Comparison of ENCODE assay signal across 2 fruit fly cellular contexts in the genomic region with DNA sequence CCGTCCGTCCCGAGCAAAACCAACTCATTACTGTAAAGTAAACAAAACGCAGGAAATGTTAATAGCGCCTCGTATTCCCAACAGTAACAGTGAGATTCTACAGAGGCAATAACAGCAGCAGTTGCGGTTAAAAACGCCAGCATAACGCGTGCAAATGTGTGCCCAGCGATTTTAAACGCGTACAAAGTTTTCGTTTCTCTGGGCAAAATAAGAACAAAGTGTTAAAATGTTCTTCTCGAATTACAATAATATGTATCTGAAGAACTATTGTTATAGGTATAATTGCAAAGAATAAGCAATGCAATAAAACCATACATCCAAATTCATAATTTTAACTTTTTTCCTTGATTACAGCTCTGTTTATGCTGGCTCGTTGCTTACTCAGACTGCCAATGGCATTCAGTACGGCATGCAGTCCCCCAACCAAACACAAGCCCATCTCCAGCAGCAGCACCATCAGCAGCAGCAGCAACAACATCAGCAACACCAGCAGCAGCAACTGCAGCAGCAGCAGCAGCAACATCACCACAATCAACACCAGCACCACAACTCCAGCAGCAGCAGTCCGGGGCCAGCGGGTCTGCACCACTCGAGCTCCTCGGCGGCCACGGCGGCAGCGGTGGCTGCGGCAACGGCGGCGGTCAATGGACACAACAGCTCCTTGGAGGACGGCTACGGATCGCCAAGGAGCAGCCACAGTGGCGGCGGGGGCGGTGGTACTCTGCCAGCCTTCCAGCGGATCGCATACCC.
TF ChIP-seq lines count a peak whose summit lies in the region.

No protein-coding gene starts in this region.

- no peak for TF ChIP-seq CTCF in whole organism, embryonic (GFP tag; optimal IDR thresholded peaks at IDR 0.05; lab: Kevin White, UChicago)

TF ChIP-seq in whole organism, embryonic, 481 proteins besides CTCF, POLR2A, EP300 and RAD21:
- TF ChIP-seq caup (GFP tag; optimal IDR thresholded peaks at IDR 0.05; lab: Kevin White, UChicago; ENCODE audit: severe bottlenecking) = no peak
- TF ChIP-seq Dip2 (GFP tag; IDR thresholded peaks at IDR 0.05; lab: Robert Waterston, UW) = no peak
- TF ChIP-seq mirr (GFP tag; optimal IDR thresholded peaks at IDR 0.05; lab: Kevin White, UChicago) = no peak
- no peak for TF ChIP-seq H2.0 (GFP tag; IDR thresholded peaks at IDR 0.05; lab: Robert Waterston, UW)
- TF ChIP-seq CG8359 (GFP tag; optimal IDR thresholded peaks at IDR 0.05; lab: Kevin White, UChicago; ENCODE audit: borderline replicate concordance) = peak; percentile 99
- no peak for TF ChIP-seq ind (GFP tag; optimal IDR thresholded peaks at IDR 0.05; lab: Kevin White, UChicago)
- TF ChIP-seq CG18764 (GFP tag; optimal IDR thresholded peaks at IDR 0.05; lab: Kevin White, UChicago) = no peak
- TF ChIP-seq Dfd (GFP tag; optimal IDR thresholded peaks at IDR 0.05; lab: Kevin White, UChicago) = peak in 1 of 2 experiments; percentile 58
- TF ChIP-seq CG16863 (GFP tag; optimal IDR thresholded peaks at IDR 0.05; lab: Kevin White, UChicago) = no peak
- TF ChIP-seq CG18011 (GFP tag; optimal IDR thresholded peaks at IDR 0.05; lab: Kevin White, UChicago) = no peak
- no peak for TF ChIP-seq CG4730 (GFP tag; IDR thresholded peaks at IDR 0.05; lab: Robert Waterston, UW)
- TF ChIP-seq HmgD (GFP tag; optimal IDR thresholded peaks at IDR 0.05; lab: Kevin White, UChicago) = no peak
- TF ChIP-seq CG17186 (GFP tag; optimal IDR thresholded peaks at IDR 0.05; lab: Kevin White, UChicago) = no peak
- 0 out of 2 replicates have a peak, but pooled peaks have one; percentile 23 for TF ChIP-seq Dref (GFP tag; IDR thresholded peaks at IDR 0.05; lab: Robert Waterston, UW)
- no peak for TF ChIP-seq corto (GFP tag; optimal IDR thresholded peaks at IDR 0.05; lab: Kevin White, UChicago)
- TF ChIP-seq CG11695 (GFP tag; IDR thresholded peaks at IDR 0.05; lab: Robert Waterston, UW) = no peak
- TF ChIP-seq CG10565 (GFP tag; optimal IDR thresholded peaks at IDR 0.05; lab: Kevin White, UChicago) = no peak
- TF ChIP-seq bsh (GFP tag; optimal IDR thresholded peaks at IDR 0.05; lab: Kevin White, UChicago) = no peak
- TF ChIP-seq CG18599 (GFP tag; optimal IDR thresholded peaks at IDR 0.05; lab: Kevin White, UChicago) = no peak
- no peak for TF ChIP-seq CG15479 (GFP tag; optimal IDR thresholded peaks at IDR 0.05; lab: Kevin White, UChicago)
- TF ChIP-seq Med (GFP tag; lab: Kevin White, UChicago) = peak; percentile 59
- peak; percentile 23; the same call in 1 of the 2 replicates for TF ChIP-seq CG4360 (GFP tag; IDR thresholded peaks at IDR 0.05; lab: Robert Waterston, UW)
- 0 out of 2 replicates have a peak, but pooled peaks have one; percentile 9 for TF ChIP-seq Rx (GFP tag; IDR thresholded peaks at IDR 0.05; lab: Robert Waterston, UW)

TF ChIP-seq in whole organism, wandering third instar larva, 38 proteins besides CTCF, POLR2A, EP300 and RAD21:
- TF ChIP-seq Myc (optimal IDR thresholded peaks at IDR 0.05; lab: Kevin White, UChicago) (peak; percentile 82), Dfd (GFP tag; optimal IDR thresholded peaks at IDR 0.05; lab: Kevin White, UChicago) (peak; percentile 94), Sp1 (GFP tag; optimal IDR thresholded peaks at IDR 0.05; lab: Kevin White, UChicago) (no peak), psq (GFP tag; optimal IDR thresholded peaks at IDR 0.05; lab: Kevin White, UChicago) (no peak), CG32264 (GFP tag; optimal IDR thresholded peaks at IDR 0.05; lab: Kevin White, UChicago) (no peak), Abd-B (GFP tag; optimal IDR thresholded peaks at IDR 0.05; lab: Kevin White, UChicago) (no peak)
